Fruit fly (Drosophila melanogaster): Measurements from ENCODE around the gene MTPAP.

DNA sequence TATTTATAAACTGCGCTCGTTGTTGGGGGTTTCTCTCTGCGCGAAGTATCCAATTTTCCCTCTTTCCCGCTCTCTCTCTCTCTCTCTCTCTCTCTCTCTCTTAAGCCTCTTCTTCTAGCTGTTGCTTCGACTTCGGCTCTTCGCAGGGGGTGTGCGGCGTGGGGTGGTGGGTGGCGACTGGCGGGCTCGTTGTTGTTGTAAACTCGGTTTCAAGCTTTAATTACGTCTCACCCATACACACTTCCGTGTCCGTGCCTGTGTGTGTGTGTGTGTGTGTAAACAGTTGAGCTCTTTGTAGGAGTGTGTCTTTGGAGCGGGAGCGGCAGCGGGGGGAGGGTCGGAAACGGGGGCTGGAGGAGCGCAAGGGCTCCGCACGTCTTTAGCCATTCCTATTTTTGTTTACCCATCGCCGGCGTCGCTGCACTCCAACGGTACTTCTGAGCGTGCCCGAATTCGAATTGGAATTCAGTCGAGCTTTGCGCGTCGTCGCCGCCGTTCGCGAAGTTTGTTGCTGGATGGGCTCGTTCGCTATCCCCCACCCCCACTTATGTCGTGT lies 39.1 kb upstream of the MTPAP start:
- TF ChIP-seq CTCF (optimal IDR thresholded peaks at IDR 0.05) (no peak), CG8478 (optimal IDR thresholded peaks at IDR 0.05) (no peak)
